Fruit fly (Drosophila melanogaster) whole organism, embryonic: ENCODE data around the gene CG5246.

ENCODE experiments used
- Aef1 ChIP-seq: fragments of 200-800 bp; sonication (Bioruptor generic); IDR thresholded peaks from 3 replicates; pipeline ENCODE4 v1.3.6; 2022; ENCODE audit warnings: missing biosample characterization, missing genetic modification characterization
- B-H1 ChIP-seq: fragments of 200-800 bp; sonication (Bioruptor generic); IDR thresholded peaks from 3 replicates; pipeline ENCODE4 v1.3.6; 2022; ENCODE audit warnings: missing biosample characterization, missing genetic modification characterization
- Blimp-1 ChIP-seq: fragments of 200-800 bp; sonication (Bioruptor generic); optimal IDR thresholded peaks from 3 replicates; lab custom pipeline; 2018; ENCODE audit warnings: missing biosample characterization, missing genetic modification characterization, mild to moderate bottlenecking, moderate library complexity, missing genetic modification reagents
- CG1024 ChIP-seq: fragments of 200-800 bp; sonication (Bioruptor generic); IDR thresholded peaks from 2 replicates; pipeline ENCODE4 v1.3.6; 2022; ENCODE audit warnings: missing biosample characterization, missing genetic modification characterization
- CG10462 ChIP-seq: fragments of 200-800 bp; sonication (Bioruptor generic); optimal IDR thresholded peaks from 2 replicates; lab custom pipeline; 2016; ENCODE audit warnings: missing biosample characterization, missing genetic modification characterization
- CG11696 ChIP-seq: fragments of 200-800 bp; sonication (Bioruptor generic); IDR thresholded peaks from 2 replicates; pipeline ENCODE4 v1.3.6; 2022; ENCODE audit warnings: missing biosample characterization, missing genetic modification characterization
- CG12299 ChIP-seq: fragments of 200-800 bp; sonication (Bioruptor generic); optimal IDR thresholded peaks from 2 replicates; lab custom pipeline; 2018; ENCODE audit warnings: missing biosample characterization, mild to moderate bottlenecking, missing genetic modification characterization
- CG12391 ChIP-seq: fragments of 200-800 bp; sonication (Bioruptor generic); optimal IDR thresholded peaks from 3 replicates; lab custom pipeline; 2018; ENCODE audit warnings: missing biosample characterization, mild to moderate bottlenecking, missing genetic modification characterization, moderate library complexity
- CG12744 ChIP-seq: fragments of 200-800 bp; sonication (Bioruptor generic); optimal IDR thresholded peaks from 2 replicates; lab custom pipeline; 2016; ENCODE audit warnings: missing biosample characterization, missing genetic modification characterization
- CG12769 ChIP-seq: fragments of 200-800 bp; sonication (Bioruptor generic); optimal IDR thresholded peaks from 2 replicates; lab custom pipeline; 2019; ENCODE audit warnings: missing biosample characterization, mild to moderate bottlenecking, missing genetic modification characterization, moderate library complexity
- CG13123 ChIP-seq: fragments of 200-800 bp; sonication (Bioruptor generic); optimal IDR thresholded peaks from 2 replicates; lab custom pipeline; 2016; ENCODE audit warnings: missing biosample characterization, missing genetic modification characterization
- CG14667 ChIP-seq: fragments of 200-800 bp; sonication (Bioruptor generic); IDR thresholded peaks from 2 replicates; pipeline ENCODE4 v1.3.6; 2022; ENCODE audit warnings: missing biosample characterization, missing genetic modification characterization
- CG1529 ChIP-seq: fragments of 200-800 bp; sonication (Bioruptor generic); optimal IDR thresholded peaks from 3 replicates; lab custom pipeline; 2018; ENCODE audit warnings: missing biosample characterization, missing genetic modification characterization
- CG15696 ChIP-seq: fragments of 200-800 bp; sonication (Bioruptor generic); optimal IDR thresholded peaks from 2 replicates; lab custom pipeline; 2019; ENCODE audit warnings: missing biosample characterization, mild to moderate bottlenecking, missing genetic modification characterization, moderate library complexity
- CG17359 ChIP-seq: fragments of 200-800 bp; sonication (Bioruptor generic); optimal IDR thresholded peaks from 3 replicates; lab custom pipeline; 2018; ENCODE audit warnings: missing biosample characterization, mild to moderate bottlenecking, missing genetic modification characterization, moderate library complexity
- CG17912 ChIP-seq: fragments of 200-800 bp; sonication (Bioruptor generic); optimal IDR thresholded peaks from 2 replicates; lab custom pipeline; 2018; ENCODE audit warnings: missing biosample characterization, mild to moderate bottlenecking, missing genetic modification characterization
- CG1792 ChIP-seq: fragments of 200-800 bp; sonication (Bioruptor generic); optimal IDR thresholded peaks from 2 replicates; lab custom pipeline; 2016; ENCODE audit warnings: missing biosample characterization, missing genetic modification characterization
- CG31388 ChIP-seq: fragments of 200-800 bp; sonication (Bioruptor generic); optimal IDR thresholded peaks from 2 replicates; lab custom pipeline; 2016; ENCODE audit warnings: missing biosample characterization, missing genetic modification characterization
- CG31441 ChIP-seq: fragments of 200-800 bp; sonication (Bioruptor generic); IDR thresholded peaks from 2 replicates; pipeline ENCODE4 v1.3.6; 2022; ENCODE audit warnings: missing biosample characterization, missing genetic modification characterization
- CG5245 ChIP-seq: fragments of 200-800 bp; sonication (Bioruptor generic); optimal IDR thresholded peaks from 3 replicates; lab custom pipeline; 2016; ENCODE audit warnings: missing biosample characterization, missing genetic modification characterization
- CG6254 ChIP-seq: fragments of 200-800 bp; sonication (Bioruptor generic); optimal IDR thresholded peaks from 3 replicates; lab custom pipeline; 2017; ENCODE audit warnings: mild to moderate bottlenecking, missing biosample characterization, missing genetic modification reagents, missing genetic modification characterization
- CG8089 ChIP-seq: fragments of 200-800 bp; sonication (Bioruptor generic); optimal IDR thresholded peaks from 3 replicates; lab custom pipeline; 2016; ENCODE audit warnings: missing biosample characterization, missing genetic modification characterization
- CG8359 ChIP-seq: fragments of 200-800 bp; sonication (Bioruptor generic); optimal IDR thresholded peaks from 2 replicates; lab custom pipeline; 2017; ENCODE audit warnings: missing biosample characterization, mild to moderate bottlenecking, missing genetic modification characterization, borderline replicate concordance
- CG9817 ChIP-seq: fragments of 200-800 bp; sonication (Bioruptor generic); optimal IDR thresholded peaks from 2 replicates; lab custom pipeline; 2018; ENCODE audit warnings: missing biosample characterization, mild to moderate bottlenecking, missing genetic modification characterization, moderate library complexity
- CoRest ChIP-seq: fragments of 200-800 bp; sonication (Bioruptor generic); optimal IDR thresholded peaks from 3 replicates; lab custom pipeline; 2018; ENCODE audit warnings: missing biosample characterization, mild to moderate bottlenecking, missing genetic modification characterization, moderate library complexity
- Dref ChIP-seq: fragments of 200-800 bp; sonication (Bioruptor generic); IDR thresholded peaks from 2 replicates; pipeline ENCODE4 v1.3.6; 2022; ENCODE audit warnings: missing biosample characterization, missing genetic modification characterization
- Ets65A ChIP-seq: fragments of 200-800 bp; sonication (Bioruptor generic); peaks from one replicate; lab custom pipeline; 2016; ENCODE audit warnings: missing biosample characterization, missing genetic modification characterization
- GATAe ChIP-seq: fragments of 200-800 bp; sonication (Bioruptor generic); conservative IDR thresholded peaks from 2 replicates; pipeline ENCODE4 v1.3.6; 2022; ENCODE audit warnings: missing biosample characterization, missing genetic modification characterization
- HmgZ ChIP-seq: fragments of 200-800 bp; sonication (Bioruptor generic); optimal IDR thresholded peaks from 2 replicates; lab custom pipeline; 2018; ENCODE audit warnings: missing biosample characterization, mild to moderate bottlenecking, missing genetic modification characterization
- Lim3 ChIP-seq: fragments of 200-800 bp; sonication (Bioruptor generic); IDR thresholded peaks from 2 replicates; pipeline ENCODE4 v1.3.6; 2022; ENCODE audit warnings: missing biosample characterization, missing genetic modification characterization
- Neu2 ChIP-seq: fragments of 200-800 bp; sonication (Bioruptor generic); optimal IDR thresholded peaks from 3 replicates; lab custom pipeline; 2016; ENCODE audit warnings: missing biosample characterization, missing genetic modification characterization, borderline replicate concordance
- Poxn ChIP-seq: fragments of 200-800 bp; sonication (Bioruptor generic); IDR thresholded peaks from 2 replicates; pipeline ENCODE4 v1.3.6; 2022; ENCODE audit warnings: missing biosample characterization, missing genetic modification characterization
- Sox100B ChIP-seq: fragments of 200-800 bp; sonication (Bioruptor generic); optimal IDR thresholded peaks from 3 replicates; lab custom pipeline; 2018; ENCODE audit warnings: missing biosample characterization, mild to moderate bottlenecking, missing genetic modification characterization
- Stat92E ChIP-seq, 3 experiments: fragments of >200 bp in 2 of 3; fragments of 200-800 bp in 1 of 3; sonication (Bioruptor generic) in 1 of 3; optimal IDR thresholded peaks; 2 replicates each; lab custom pipeline; 2017 to 2019; ENCODE audit warnings: missing biosample characterization in 3 of 3, missing genetic modification characterization in 3 of 3, mild to moderate bottlenecking in 1 of 3, moderate library complexity in 1 of 3
- Trl ChIP-seq, 3 experiments: fragments of >200 bp in 2 of 3; fragments of 200-800 bp in 1 of 3; sonication (Bioruptor generic) in 1 of 3; optimal IDR thresholded peaks; 2 replicates in 1 of 3; 3 replicates in 2 of 3; lab custom pipeline; 2016 to 2017; ENCODE audit warnings: missing biosample characterization in 1 of 3, missing genetic modification characterization in 1 of 3
- Xrp1 ChIP-seq: fragments of 200-800 bp; sonication (Bioruptor generic); IDR thresholded peaks from 2 replicates; pipeline ENCODE4 v1.3.6; 2022; ENCODE audit warnings: missing biosample characterization, missing genetic modification characterization
- ara ChIP-seq: fragments of 200-800 bp; sonication (Bioruptor generic); IDR thresholded peaks from 2 replicates; pipeline ENCODE4 v1.3.6; 2022; ENCODE audit warnings: missing biosample characterization, missing genetic modification characterization
- az2 ChIP-seq: fragments of 200-800 bp; sonication (Bioruptor generic); optimal IDR thresholded peaks from 3 replicates; lab custom pipeline; 2016; ENCODE audit warnings: missing biosample characterization, missing genetic modification characterization
- chn ChIP-seq: fragments of 200-800 bp; sonication (Bioruptor generic); optimal IDR thresholded peaks from 2 replicates; lab custom pipeline; 2016; ENCODE audit warnings: missing biosample characterization, missing genetic modification characterization
- emc ChIP-seq: fragments of 200-800 bp; sonication (Bioruptor generic); optimal IDR thresholded peaks from 2 replicates; lab custom pipeline; 2016; ENCODE audit warnings: missing biosample characterization, missing genetic modification characterization
- fru ChIP-seq: fragments of >200 bp; optimal IDR thresholded peaks from 2 replicates; lab custom pipeline; 2017
- gcm ChIP-seq: fragments of 200-800 bp; sonication (Bioruptor generic); optimal IDR thresholded peaks from 2 replicates; lab custom pipeline; 2019; ENCODE audit warnings: missing biosample characterization, mild to moderate bottlenecking, missing genetic modification characterization, moderate library complexity
- jumu ChIP-seq: fragments of 200-800 bp; sonication (Bioruptor generic); optimal IDR thresholded peaks from 3 replicates; lab custom pipeline; 2016; ENCODE audit warnings: missing biosample characterization, missing genetic modification characterization
- lilli ChIP-seq: fragments of 200-800 bp; sonication (Bioruptor generic); optimal IDR thresholded peaks from 3 replicates; lab custom pipeline; 2016; ENCODE audit warnings: missing biosample characterization, missing genetic modification characterization
- lov ChIP-seq, 2 experiments: fragments of 200-800 bp in 1 of 2; fragments of >200 bp in 1 of 2; sonication (Bioruptor generic) in 1 of 2; IDR thresholded peaks in 1 of 2; optimal IDR thresholded peaks in 1 of 2; 2 replicates in 1 of 2; 3 replicates in 1 of 2; pipeline versions ENCODE4 v1.3.6 to Lab custom; 2017 to 2022; ENCODE audit warnings: missing biosample characterization in 1 of 2, missing genetic modification characterization in 1 of 2
- luna ChIP-seq: fragments of 200-800 bp; sonication (Bioruptor generic); optimal IDR thresholded peaks from 2 replicates; lab custom pipeline; 2016; ENCODE audit warnings: missing biosample characterization, missing genetic modification characterization
- pzg ChIP-seq: fragments of 200-800 bp; sonication (Bioruptor generic); optimal IDR thresholded peaks from 3 replicates; lab custom pipeline; 2018; ENCODE audit warnings: missing biosample characterization, mild to moderate bottlenecking, missing genetic modification characterization, moderate library complexity
- ranshi ChIP-seq: fragments of 200-800 bp; sonication (Bioruptor generic); IDR thresholded peaks from 2 replicates; pipeline ENCODE4 v1.3.6; 2022; ENCODE audit warnings: missing biosample characterization, missing genetic modification characterization
- repo ChIP-seq: fragments of 200-800 bp; sonication (Bioruptor generic); optimal IDR thresholded peaks from 2 replicates; lab custom pipeline; 2016; ENCODE audit warnings: missing biosample characterization, missing genetic modification characterization
- trem ChIP-seq: fragments of 200-800 bp; optimal IDR thresholded peaks from 3 replicates; lab custom pipeline; 2019; ENCODE audit warnings: missing biosample characterization, mild to moderate bottlenecking, missing genetic modification characterization, moderate library complexity

The CG5246 gene

dm6 chr3R:17117607-17118327 lies 18.1 kb upstream of the CG5246 start (continued):
- TF ChIP-seq CG8089 (no peak), CG12769 (tag; lab: Kevin White, UChicago) (peak; percentile 7), lilli (GFP tag; lab: Kevin White, UChicago) (no peak), Dref (no peak), Aef1 (GFP tag; lab: Robert Waterston, UW) (no peak), CG13123 (no peak), CG14667 (no peak), jumu (GFP tag; lab: Kevin White, UChicago) (no peak), CG17359 (tag; lab: Kevin White, UChicago) (no peak), gcm (GFP tag; lab: Kevin White, UChicago) (peak; percentile 12), Neu2 (GFP tag; lab: Kevin White, UChicago) (no peak), CG10462 (GFP tag; lab: Kevin White, UChicago) (no peak), CG1529 (GFP tag; lab: Kevin White, UChicago) (no peak), Sox100B (GFP tag; lab: Kevin White, UChicago) (peak; percentile 12), CG11696 (GFP tag; lab: Robert Waterston, UW) (no peak), az2 (GFP tag; lab: Kevin White, UChicago) (peak; percentile 29), ranshi (GFP tag; lab: Robert Waterston, UW) (no peak), ara (GFP tag; lab: Robert Waterston, UW) (0 out of 2 replicates have a peak, but pooled peaks have one; percentile 34), CG6254 (no peak), CG9817 (no peak), trem (tag; lab: Kevin White, UChicago) (peak; percentile 36), GATAe (no peak), pzg (GFP tag; lab: Kevin White, UChicago) (no peak), CG5245 (GFP tag; lab: Kevin White, UChicago) (no peak), emc (no peak), lov (optimal IDR thresholded peaks at IDR 0.05; lab: Kevin White, UChicago) (no peak), lov (GFP tag; IDR thresholded peaks at IDR 0.05; lab: Robert Waterston, UW) (no peak), CG31388 (GFP tag; lab: Kevin White, UChicago) (no peak), CG12744 (no peak), CG17912 (no peak), CG12299 (tag; lab: Kevin White, UChicago) (no peak), Ets65A (no peak), repo (GFP tag; lab: Kevin White, UChicago) (no peak), HmgZ (tag; lab: Kevin White, UChicago) (no peak), fru (lab: Kevin White, UChicago) (no peak), CG1792 (GFP tag; lab: Kevin White, UChicago) (no peak), luna (GFP tag; lab: Kevin White, UChicago) (no peak), CG15696 (tag; lab: Kevin White, UChicago) (no peak), Trl (optimal IDR thresholded peaks at IDR 0.05; lab: Kevin White, UChicago) (no peak), Trl (GFP tag; optimal IDR thresholded peaks at IDR 0.05; lab: Kevin White, UChicago) (no peak), chn (peak; percentile 19), Lim3 (GFP tag; lab: Robert Waterston, UW) (no peak), Poxn (GFP tag; lab: Robert Waterston, UW) (no peak), B-H1 (GFP tag; lab: Robert Waterston, UW) (no peak), CG1024 (GFP tag; lab: Robert Waterston, UW) (no peak), Xrp1 (GFP tag; lab: Robert Waterston, UW) (peak; percentile 58; the same call in 1 of the 2 replicates), CG8359 (peak; percentile 11), CG31441 (GFP tag; lab: Robert Waterston, UW) (0 out of 2 replicates have a peak, but pooled peaks have one; percentile 25), Blimp-1 (GFP tag; lab: Kevin White, UChicago) (peak; percentile 39), Stat92E (GFP tag; optimal IDR thresholded peaks at IDR 0.05; lab: Kevin White, UChicago) (peak in 1 of 3 experiments; percentile 48), CoRest (tag; lab: Kevin White, UChicago) (peak; percentile 26), CG12391 (tag; lab: Kevin White, UChicago) (peak; percentile 29)
